Fruit fly (Drosophila melanogaster) whole organism, embryonic: ENCODE measurements around the gene CG34309.

Experiments
- B-H2 ChIP-seq: fragments of 200-800 bp; sonication (Bioruptor generic); optimal IDR thresholded peaks from 2 replicates; lab custom pipeline; 2018; ENCODE audit warnings: missing biosample characterization, mild to moderate bottlenecking, missing genetic modification characterization
- CG10267 ChIP-seq: fragments of 200-800 bp; sonication (Bioruptor generic); optimal IDR thresholded peaks from 2 replicates; lab custom pipeline; 2018; ENCODE audit warnings: missing biosample characterization, mild to moderate bottlenecking, missing genetic modification characterization, moderate library complexity
- CG11723 ChIP-seq: fragments of 200-800 bp; sonication (Bioruptor generic); optimal IDR thresholded peaks from 2 replicates; lab custom pipeline; 2017; ENCODE audit warnings: missing biosample characterization, mild to moderate bottlenecking, missing genetic modification characterization
- CG1233 ChIP-seq: fragments of 200-800 bp; sonication (Bioruptor generic); optimal IDR thresholded peaks from 4 replicates; lab custom pipeline; 2018; ENCODE audit warnings: missing biosample characterization, mild to moderate bottlenecking, missing genetic modification characterization
- CG13123 ChIP-seq: fragments of 200-800 bp; sonication (Bioruptor generic); optimal IDR thresholded peaks from 2 replicates; lab custom pipeline; 2016; ENCODE audit warnings: missing biosample characterization, missing genetic modification characterization
- CG13775 ChIP-seq: fragments of 200-800 bp; sonication (Bioruptor generic); optimal IDR thresholded peaks from 3 replicates; lab custom pipeline; 2017; ENCODE audit warnings: missing biosample characterization, mild to moderate bottlenecking, missing genetic modification characterization
- CG15514 ChIP-seq: fragments of 200-800 bp; sonication (Bioruptor generic); optimal IDR thresholded peaks from 3 replicates; lab custom pipeline; 2017; ENCODE audit warnings: missing biosample characterization, missing genetic modification characterization, mild to moderate bottlenecking, moderate library complexity, missing genetic modification reagents
- CG1602 ChIP-seq: fragments of 200-800 bp; sonication (Bioruptor generic); optimal IDR thresholded peaks from 3 replicates; lab custom pipeline; 2016; ENCODE audit warnings: missing biosample characterization, missing genetic modification characterization
- CG16863 ChIP-seq: fragments of 200-800 bp; sonication (Bioruptor generic); optimal IDR thresholded peaks from 3 replicates; lab custom pipeline; 2016; ENCODE audit warnings: missing biosample characterization, missing genetic modification characterization
- CG17568 ChIP-seq: fragments of 200-800 bp; sonication (Bioruptor generic); optimal IDR thresholded peaks from 2 replicates; lab custom pipeline; 2018; ENCODE audit warnings: missing biosample characterization, mild to moderate bottlenecking, missing genetic modification characterization, moderate library complexity
- CG30020 ChIP-seq: fragments of 200-800 bp; optimal IDR thresholded peaks from 2 replicates; lab custom pipeline; 2019; ENCODE audit warnings: missing biosample characterization, mild to moderate bottlenecking, missing genetic modification characterization, moderate library complexity
- CG31224 ChIP-seq: fragments of 200-800 bp; sonication (Bioruptor generic); IDR thresholded peaks from 2 replicates; pipeline ENCODE4 v1.3.6; 2022; ENCODE audit warnings: missing biosample characterization, missing genetic modification characterization
- CG34224 ChIP-seq: fragments of 200-800 bp; sonication (Bioruptor generic); IDR thresholded peaks from 3 replicates; pipeline ENCODE4 v1.3.6; 2022; ENCODE audit warnings: missing biosample characterization, missing genetic modification characterization; ENCODE audit not compliant: partially characterized antibody
- CG4617 ChIP-seq: fragments of 200-800 bp; sonication (Bioruptor generic); optimal IDR thresholded peaks from 3 replicates; lab custom pipeline; 2016; ENCODE audit warnings: missing biosample characterization, missing genetic modification characterization, borderline replicate concordance
- CG4730 ChIP-seq: fragments of 200-800 bp; sonication (Bioruptor generic); IDR thresholded peaks from 2 replicates; pipeline ENCODE4 v1.3.6; 2022; ENCODE audit warnings: missing biosample characterization, missing genetic modification characterization
- CG5245 ChIP-seq: fragments of 200-800 bp; sonication (Bioruptor generic); optimal IDR thresholded peaks from 3 replicates; lab custom pipeline; 2016; ENCODE audit warnings: missing biosample characterization, missing genetic modification characterization
- CG5953 ChIP-seq: fragments of 200-800 bp; sonication (Bioruptor generic); IDR thresholded peaks from 2 replicates; pipeline ENCODE4 v1.3.6; 2022; ENCODE audit warnings: missing biosample characterization, missing genetic modification characterization
- CG6765 ChIP-seq: fragments of 200-800 bp; sonication (Bioruptor generic); optimal IDR thresholded peaks from 3 replicates; lab custom pipeline; 2017; ENCODE audit warnings: missing biosample characterization, mild to moderate bottlenecking, missing genetic modification characterization
- CG6854 ChIP-seq: fragments of 200-800 bp; sonication (Bioruptor generic); optimal IDR thresholded peaks from 3 replicates; lab custom pipeline; 2017; ENCODE audit warnings: missing biosample characterization, mild to moderate bottlenecking, missing genetic modification characterization
- CG7839 ChIP-seq: fragments of 200-800 bp; sonication (Bioruptor generic); optimal IDR thresholded peaks from 3 replicates; lab custom pipeline; 2018; ENCODE audit warnings: missing biosample characterization, mild to moderate bottlenecking, missing genetic modification characterization, moderate library complexity
- CG9727 ChIP-seq: fragments of 200-800 bp; sonication (Bioruptor generic); optimal IDR thresholded peaks from 3 replicates; lab custom pipeline; 2017; ENCODE audit warnings: missing biosample characterization, mild to moderate bottlenecking, missing genetic modification characterization
- Dip2 ChIP-seq: fragments of 200-800 bp; sonication (Bioruptor generic); IDR thresholded peaks from 2 replicates; pipeline ENCODE4 v1.3.6; 2022; ENCODE audit warnings: missing biosample characterization, missing genetic modification characterization
- Ets97D ChIP-seq: fragments of 200-800 bp; sonication (Bioruptor generic); optimal IDR thresholded peaks from 3 replicates; lab custom pipeline; 2016; ENCODE audit warnings: missing biosample characterization, missing genetic modification characterization
- Fer1 ChIP-seq: fragments of 200-800 bp; sonication (Bioruptor generic); optimal IDR thresholded peaks from 2 replicates; lab custom pipeline; 2017; ENCODE audit warnings: missing biosample characterization, mild to moderate bottlenecking, missing genetic modification characterization
- Fer2 ChIP-seq: fragments of 200-800 bp; sonication (Bioruptor generic); optimal IDR thresholded peaks from 2 replicates; lab custom pipeline; 2018; ENCODE audit warnings: missing biosample characterization, mild to moderate bottlenecking, missing genetic modification characterization, moderate library complexity
- Fer3 ChIP-seq: fragments of 200-800 bp; sonication (Bioruptor generic); optimal IDR thresholded peaks from 2 replicates; lab custom pipeline; 2018; ENCODE audit warnings: missing biosample characterization, mild to moderate bottlenecking, missing genetic modification characterization, moderate library complexity
- Meics ChIP-seq: fragments of 200-800 bp; sonication (Bioruptor generic); optimal IDR thresholded peaks from 2 replicates; lab custom pipeline; 2017; ENCODE audit warnings: missing biosample characterization, mild to moderate bottlenecking, missing genetic modification characterization
- Nf-YC ChIP-seq: fragments of 200-800 bp; optimal IDR thresholded peaks from 3 replicates; lab custom pipeline; 2019; ENCODE audit warnings: missing biosample characterization, mild to moderate bottlenecking, missing genetic modification characterization, moderate library complexity
- Opbp ChIP-seq: fragments of 200-800 bp; sonication (Bioruptor generic); IDR thresholded peaks from 3 replicates; pipeline ENCODE4 v1.3.6; 2022; ENCODE audit warnings: missing biosample characterization, missing genetic modification characterization; ENCODE audit not compliant: partially characterized antibody
- Ravus ChIP-seq: fragments of 200-800 bp; sonication (Bioruptor generic); IDR thresholded peaks from 2 replicates; pipeline ENCODE4 v1.3.6; 2022; ENCODE audit warnings: missing biosample characterization, missing genetic modification characterization
- TFAM ChIP-seq: fragments of 200-800 bp; sonication (Bioruptor generic); optimal IDR thresholded peaks from 2 replicates; lab custom pipeline; 2017; ENCODE audit warnings: missing biosample characterization, missing genetic modification characterization, inconsistent platforms
- Usf ChIP-seq: fragments of 200-800 bp; sonication (Bioruptor generic); optimal IDR thresholded peaks from 2 replicates; lab custom pipeline; 2017; ENCODE audit warnings: missing genotype, missing biosample characterization, missing genetic modification characterization
- abd-A ChIP-seq: fragments of 200-800 bp; sonication (Bioruptor generic); optimal IDR thresholded peaks from 3 replicates; lab custom pipeline; 2019; ENCODE audit warnings: missing biosample characterization, mild to moderate bottlenecking, missing genetic modification characterization, moderate library complexity
- dimm ChIP-seq: fragments of 200-800 bp; sonication (Bioruptor generic); IDR thresholded peaks from 2 replicates; pipeline ENCODE4 v1.3.6; 2022; ENCODE audit warnings: missing biosample characterization, missing genetic modification characterization
- en ChIP-seq: fragments of 200-800 bp; sonication (Bioruptor generic); optimal IDR thresholded peaks from 2 replicates; lab custom pipeline; 2016; ENCODE audit warnings: missing biosample characterization, missing genetic modification characterization
- fd102C ChIP-seq: fragments of 200-800 bp; sonication (Bioruptor generic); optimal IDR thresholded peaks from 2 replicates; lab custom pipeline; 2018; ENCODE audit warnings: missing biosample characterization, mild to moderate bottlenecking, missing genetic modification characterization, moderate library complexity
- fd3F ChIP-seq: fragments of 200-800 bp; sonication (Bioruptor generic); optimal IDR thresholded peaks from 2 replicates; lab custom pipeline; 2018; ENCODE audit warnings: missing biosample characterization, mild to moderate bottlenecking, missing genetic modification characterization, moderate library complexity
- fd64A ChIP-seq: fragments of 200-800 bp; sonication (Bioruptor generic); optimal IDR thresholded peaks from 3 replicates; lab custom pipeline; 2018; ENCODE audit warnings: missing biosample characterization, mild to moderate bottlenecking, missing genetic modification characterization
- grn ChIP-seq: fragments of 200-800 bp; sonication (Bioruptor generic); optimal IDR thresholded peaks from 3 replicates; lab custom pipeline; 2017; ENCODE audit warnings: missing biosample characterization, missing genetic modification characterization
- kni ChIP-seq: fragments of 200-800 bp; sonication (Bioruptor generic); optimal IDR thresholded peaks from 3 replicates; lab custom pipeline; 2017; ENCODE audit warnings: mild to moderate bottlenecking, missing biosample characterization, missing genetic modification reagents, missing genetic modification characterization
- lov ChIP-seq, 2 experiments: fragments of 200-800 bp in 1 of 2; fragments of >200 bp in 1 of 2; sonication (Bioruptor generic) in 1 of 2; IDR thresholded peaks in 1 of 2; optimal IDR thresholded peaks in 1 of 2; 2 replicates in 1 of 2; 3 replicates in 1 of 2; pipeline versions ENCODE4 v1.3.6 to Lab custom; 2017 to 2022; ENCODE audit warnings: missing biosample characterization in 1 of 2, missing genetic modification characterization in 1 of 2
- mld ChIP-seq: fragments of 200-800 bp; sonication (Bioruptor generic); IDR thresholded peaks from 3 replicates; pipeline ENCODE4 v1.3.6; 2022; ENCODE audit warnings: missing biosample characterization, missing genetic modification characterization; ENCODE audit not compliant: partially characterized antibody
- pros ChIP-seq: fragments of 200-800 bp; sonication (Bioruptor generic); optimal IDR thresholded peaks from 3 replicates; lab custom pipeline; 2019; ENCODE audit warnings: missing biosample characterization, mild to moderate bottlenecking, missing genetic modification characterization, moderate library complexity
- schlank ChIP-seq: fragments of 200-800 bp; sonication (Bioruptor generic); optimal IDR thresholded peaks from 2 replicates; lab custom pipeline; 2018; ENCODE audit warnings: missing biosample characterization, mild to moderate bottlenecking, missing genetic modification characterization
- tup ChIP-seq: fragments of 200-800 bp; sonication (Bioruptor generic); optimal IDR thresholded peaks from 2 replicates; lab custom pipeline; 2016; ENCODE audit warnings: missing biosample characterization, mild to moderate bottlenecking, missing genetic modification characterization, moderate library complexity
- unc-4 ChIP-seq: fragments of 200-800 bp; sonication (Bioruptor generic); IDR thresholded peaks from 2 replicates; pipeline ENCODE4 v1.3.6; 2022; ENCODE audit warnings: missing biosample characterization, missing genetic modification characterization; ENCODE audit not compliant: partially characterized antibody
- usp ChIP-seq: fragments of >200 bp; optimal IDR thresholded peaks from 2 replicates; lab custom pipeline; 2017; ENCODE audit warnings: missing biosample characterization, missing genetic modification characterization

Gene CG34309

dm6 chr3R:13400902-13401721 is 28.7 kb downstream of the CG34309 start (continued):
- TF ChIP-seq Usf (peak; percentile 78), fd3F (peak; percentile 80), CG17568 (GFP tag; lab: Kevin White, UChicago) (peak; percentile 85), Nf-YC (tag; lab: Kevin White, UChicago) (peak; percentile 74), usp (no peak), CG13775 (GFP tag; lab: Kevin White, UChicago) (peak; percentile 90), CG4730 (GFP tag; lab: Robert Waterston, UW) (peak; percentile 78), TFAM (GFP tag; lab: Kevin White, UChicago) (peak; percentile 53), B-H2 (GFP tag; lab: Kevin White, UChicago) (peak; percentile 19), lov (optimal IDR thresholded peaks at IDR 0.05; lab: Kevin White, UChicago) (no peak), lov (GFP tag; IDR thresholded peaks at IDR 0.05; lab: Robert Waterston, UW) (no peak; the same call in 2 of the 3 replicates), CG7839 (tag; lab: Kevin White, UChicago) (peak; percentile 95), CG10267 (tag; lab: Kevin White, UChicago) (peak; percentile 84), Ets97D (GFP tag; lab: Kevin White, UChicago) (peak; percentile 50), CG9727 (GFP tag; lab: Kevin White, UChicago) (peak; percentile 91), CG4617 (peak; percentile 75), CG6854 (GFP tag; lab: Kevin White, UChicago) (peak; percentile 63), CG11723 (peak; percentile 85), Dip2 (GFP tag; lab: Robert Waterston, UW) (no peak), pros (GFP tag; lab: Kevin White, UChicago) (peak; percentile 33), CG6765 (peak; percentile 79), Ravus (GFP tag; lab: Robert Waterston, UW) (peak; percentile 66), CG5953 (GFP tag; lab: Robert Waterston, UW) (peak; percentile 70), Opbp (GFP tag; lab: Robert Waterston, UW) (no peak), fd102C (GFP tag; lab: Kevin White, UChicago) (no peak), fd64A (GFP tag; lab: Kevin White, UChicago) (peak; percentile 60), CG16863 (peak; percentile 90), Fer1 (GFP tag; lab: Kevin White, UChicago) (peak; percentile 82), abd-A (tag; lab: Kevin White, UChicago) (no peak), CG13123 (GFP tag; lab: Kevin White, UChicago) (peak; percentile 65), schlank (tag; lab: Kevin White, UChicago) (peak; percentile 67), dimm (peak; percentile 11; the same call in 1 of the 2 replicates), grn (GFP tag; lab: Kevin White, UChicago) (peak; percentile 57), Fer2 (tag; lab: Kevin White, UChicago) (peak; percentile 27), Fer3 (peak; percentile 66), CG5245 (peak; percentile 61), CG34224 (GFP tag; lab: Robert Waterston, UW) (no peak; the same call in 2 of the 3 replicates), en (GFP tag; lab: Kevin White, UChicago) (peak; percentile 86), tup (peak; percentile 54), CG1233 (GFP tag; lab: Kevin White, UChicago) (peak; percentile 72), CG15514 (GFP tag; lab: Kevin White, UChicago) (peak; percentile 80), CG30020 (tag; lab: Kevin White, UChicago) (peak; percentile 69), unc-4 (no peak), mld (GFP tag; lab: Robert Waterston, UW) (no peak), kni (peak; percentile 69), CG1602 (GFP tag; lab: Kevin White, UChicago) (peak; percentile 91), Meics (GFP tag; lab: Kevin White, UChicago) (peak; percentile 88), CG31224 (peak; percentile 77)
